Fruit fly (Drosophila melanogaster): ENCODE measurements around the gene spdi.

spdi gene

DNA sequence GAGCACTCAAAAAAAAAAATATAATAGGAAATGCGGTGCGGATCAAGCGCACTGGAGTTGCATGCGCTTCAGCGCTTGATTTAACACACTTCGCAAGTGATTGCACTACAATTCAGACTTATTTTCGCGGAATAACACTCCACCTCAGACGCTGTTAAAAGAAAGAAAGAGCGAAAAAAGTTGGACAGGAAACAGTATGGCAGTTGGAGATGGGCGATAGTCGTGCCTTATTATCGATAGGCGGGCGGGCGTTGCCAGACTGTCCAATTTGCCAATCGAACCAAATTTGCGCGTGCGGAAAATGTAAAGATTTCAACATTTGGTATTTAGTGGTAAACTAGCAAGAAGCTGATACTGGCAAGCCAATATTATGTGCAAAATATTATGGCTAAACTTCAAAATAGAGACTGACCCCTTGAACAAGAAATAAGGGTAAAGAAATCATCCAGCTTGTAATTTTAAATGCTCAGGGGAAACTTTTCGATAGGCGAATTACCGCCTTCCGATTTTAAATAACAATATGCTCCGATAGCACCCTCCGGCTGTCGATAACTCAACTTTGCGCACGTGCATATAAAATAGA lies 9.3 kb upstream of the spdi start, which contains the start of the genes RpL36 and Mybbp1A (continued):
- TF ChIP-seq pum (GFP tag; optimal IDR thresholded peaks at IDR 0.05), result peak; percentile 34
- peak; percentile 25 for TF ChIP-seq pnt (GFP tag; optimal IDR thresholded peaks at IDR 0.05)
- TF ChIP-seq tna (GFP tag; IDR thresholded peaks at IDR 0.05; ENCODE audit: partially characterized antibody), result peak; percentile 86
- TF ChIP-seq mld (GFP tag; IDR thresholded peaks at IDR 0.05; ENCODE audit: partially characterized antibody), result peak; percentile 64; the same call in 2 of the 3 replicates
- TF ChIP-seq ase (GFP tag; IDR thresholded peaks at IDR 0.05), result peak; percentile 56; the same call in 2 of the 3 replicates
- peak; percentile 74 for TF ChIP-seq HmgZ (tag; optimal IDR thresholded peaks at IDR 0.05)
- TF ChIP-seq CG4360 (GFP tag; IDR thresholded peaks at IDR 0.05), result no peak
- no peak for TF ChIP-seq CG11504 (tag; optimal IDR thresholded peaks at IDR 0.05)
- TF ChIP-seq CG42726 (GFP tag; IDR thresholded peaks at IDR 0.05; ENCODE audit: partially characterized antibody), result peak; percentile 90
- peak; percentile 83 for TF ChIP-seq CG32532 (GFP tag; IDR thresholded peaks at IDR 0.05)
- TF ChIP-seq her (GFP tag; optimal IDR thresholded peaks at IDR 0.05), result peak; percentile 86
- peak; percentile 62 for TF ChIP-seq CG10654 (GFP tag; optimal IDR thresholded peaks at IDR 0.05)
- TF ChIP-seq CG14050 (GFP tag; IDR thresholded peaks at IDR 0.05), result peak; percentile 32; the same call in 2 of the 3 replicates
- peak; percentile 76 for TF ChIP-seq pb (GFP tag; optimal IDR thresholded peaks at IDR 0.05)
- TF ChIP-seq mirr (GFP tag; optimal IDR thresholded peaks at IDR 0.05), result peak; percentile 69
- TF ChIP-seq CG11560 (tag; IDR thresholded peaks at IDR 0.05), result peak; percentile 42; the same call in 1 of the 3 replicates
- no peak for TF ChIP-seq CG31388 (GFP tag; optimal IDR thresholded peaks at IDR 0.05)
- peak; percentile 61; the same call in 1 of the 2 replicates for TF ChIP-seq chm (GFP tag; IDR thresholded peaks at IDR 0.05)
- TF ChIP-seq CG1792 (GFP tag; optimal IDR thresholded peaks at IDR 0.05), result peak; percentile 68
- peak; percentile 74 for TF ChIP-seq CG11723 (GFP tag; optimal IDR thresholded peaks at IDR 0.05)
- peak; percentile 25 for TF ChIP-seq jumu (GFP tag; optimal IDR thresholded peaks at IDR 0.05)
- peak; percentile 79 for TF ChIP-seq CG6765 (GFP tag; optimal IDR thresholded peaks at IDR 0.05)
- TF ChIP-seq CkIIα-i1 (GFP tag; IDR thresholded peaks at IDR 0.05), result no peak
- peak; percentile 62 for TF ChIP-seq grau (tag; optimal IDR thresholded peaks at IDR 0.05)
- TF ChIP-seq CG13424 (tag; optimal IDR thresholded peaks at IDR 0.05), result peak; percentile 34
- no peak for TF ChIP-seq Hr78 (GFP tag; optimal IDR thresholded peaks at IDR 0.05)
- peak; percentile 57 to 58 for TF ChIP-seq bsh (GFP tag; optimal IDR thresholded peaks at IDR 0.05)
- no peak for TF ChIP-seq tll (GFP tag; optimal IDR thresholded peaks at IDR 0.05)
- TF ChIP-seq CG9817 (tag; optimal IDR thresholded peaks at IDR 0.05), result peak; percentile 72
- peak; percentile 86 for TF ChIP-seq Side (GFP tag; optimal IDR thresholded peaks at IDR 0.05)
- peak; percentile 73 for TF ChIP-seq CG9609 (GFP tag; optimal IDR thresholded peaks at IDR 0.05)
- TF ChIP-seq CoRest (tag; optimal IDR thresholded peaks at IDR 0.05), result peak; percentile 66
- TF ChIP-seq Drgx (GFP tag; IDR thresholded peaks at IDR 0.05), result peak; percentile 33; the same call in 1 of the 2 replicates
- peak; percentile 98 for TF ChIP-seq Med (GFP tag)
- TF ChIP-seq dpn (GFP tag; optimal IDR thresholded peaks at IDR 0.05), result peak; percentile 54 to 82
- TF ChIP-seq ab (GFP tag; optimal IDR thresholded peaks at IDR 0.05), result no peak
- peak; percentile 37; the same call in 1 of the 2 replicates for TF ChIP-seq CG43689 (GFP tag; IDR thresholded peaks at IDR 0.05)
- TF ChIP-seq Stat92E (GFP tag; optimal IDR thresholded peaks at IDR 0.05), result peak in 1 of 3 experiments; percentile 12
- TF ChIP-seq CG8388 (GFP tag; optimal IDR thresholded peaks at IDR 0.05), result peak; percentile 53
- TF ChIP-seq CG10147 (GFP tag; optimal IDR thresholded peaks at IDR 0.05), result peak; percentile 42
- TF ChIP-seq ara (GFP tag; IDR thresholded peaks at IDR 0.05), result peak; percentile 42; the same call in 1 of the 2 replicates
- peak in 1 of 3 experiments; percentile 42 for TF ChIP-seq lola (GFP tag; optimal IDR thresholded peaks at IDR 0.05)
- peak; percentile 64 for TF ChIP-seq disco-r (GFP tag; optimal IDR thresholded peaks at IDR 0.05)
- TF ChIP-seq CG7963 (GFP tag; IDR thresholded peaks at IDR 0.05; ENCODE audit: partially characterized antibody), result peak; percentile 75
- peak; percentile 83 for TF ChIP-seq ken (GFP tag; IDR thresholded peaks at IDR 0.05)
- 0 out of 3 replicates have a peak, but pooled peaks have one; percentile 17 for TF ChIP-seq CG2199 (GFP tag; IDR thresholded peaks at IDR 0.05)
- peak; percentile 71 for TF ChIP-seq Mad (GFP tag; optimal IDR thresholded peaks at IDR 0.05)
- 0 out of 2 replicates have a peak, but pooled peaks have one; percentile 18 for TF ChIP-seq CG8765 (GFP tag; IDR thresholded peaks at IDR 0.05)
